Worm (Caenorhabditis elegans): ENCODE data around the gene F42A9.11.

DNA sequence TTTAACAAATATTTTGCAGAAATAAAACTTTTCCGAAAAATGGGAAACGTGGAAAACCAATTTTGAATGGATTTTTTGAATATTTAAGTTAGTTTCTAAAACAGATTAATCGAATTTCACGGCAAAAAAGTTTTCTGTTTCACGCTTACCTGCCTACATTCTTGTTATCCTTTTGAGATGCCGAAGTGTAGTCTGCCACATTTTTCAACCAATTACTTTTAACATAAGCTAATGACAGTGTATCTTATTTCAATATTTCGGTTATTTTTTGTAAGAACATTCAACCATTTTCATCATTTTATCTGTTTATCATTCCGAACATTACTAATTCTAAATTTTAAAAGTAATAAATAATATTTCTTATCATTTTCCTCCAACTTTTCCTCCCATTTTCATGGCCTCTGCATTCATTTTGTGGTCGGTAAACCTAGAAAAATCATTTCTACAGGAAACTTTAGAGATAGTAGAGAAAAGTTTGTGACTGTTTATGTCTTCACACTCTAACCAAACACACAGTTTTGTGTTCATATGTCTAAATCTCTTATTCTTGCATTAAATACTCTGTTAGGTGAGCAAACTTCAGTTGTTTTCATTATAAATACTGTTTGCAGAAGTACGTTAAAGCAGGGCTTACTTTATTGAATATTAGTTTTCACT lies 15.4 kb upstream of the F42A9.11 start, which contains the start of the genes F42A9.17 and cyp-33E2:
- TF ChIP-seq lin-39 (tag; optimal IDR thresholded peaks at IDR 0.05) (no peak), nhr-76 (tag; optimal IDR thresholded peaks at IDR 0.05) (no peak), mxl-3 (GFP tag; optimal IDR thresholded peaks at IDR 0.05) (no peak), ceh-32 (tag; optimal IDR thresholded peaks at IDR 0.05; ENCODE audit: poor library complexity) (no peak), pha-4 (GFP tag; IDR thresholded peaks at IDR 0.05) (no peak), pha-4 (tag; optimal IDR thresholded peaks at IDR 0.05) (peak; percentile 12), nhr-237 (tag; optimal IDR thresholded peaks at IDR 0.05) (no peak), hmg-1.1 (GFP tag; IDR thresholded peaks at IDR 0.05) (no peak), Y48G9A.11 (GFP tag; IDR thresholded peaks at IDR 0.05) (no peak), egl-43 (GFP tag; IDR thresholded peaks at IDR 0.05) (no peak)
